Fruit fly (Drosophila melanogaster): ENCODE measurements around the gene Osi4.

Osi4 gene

DNA sequence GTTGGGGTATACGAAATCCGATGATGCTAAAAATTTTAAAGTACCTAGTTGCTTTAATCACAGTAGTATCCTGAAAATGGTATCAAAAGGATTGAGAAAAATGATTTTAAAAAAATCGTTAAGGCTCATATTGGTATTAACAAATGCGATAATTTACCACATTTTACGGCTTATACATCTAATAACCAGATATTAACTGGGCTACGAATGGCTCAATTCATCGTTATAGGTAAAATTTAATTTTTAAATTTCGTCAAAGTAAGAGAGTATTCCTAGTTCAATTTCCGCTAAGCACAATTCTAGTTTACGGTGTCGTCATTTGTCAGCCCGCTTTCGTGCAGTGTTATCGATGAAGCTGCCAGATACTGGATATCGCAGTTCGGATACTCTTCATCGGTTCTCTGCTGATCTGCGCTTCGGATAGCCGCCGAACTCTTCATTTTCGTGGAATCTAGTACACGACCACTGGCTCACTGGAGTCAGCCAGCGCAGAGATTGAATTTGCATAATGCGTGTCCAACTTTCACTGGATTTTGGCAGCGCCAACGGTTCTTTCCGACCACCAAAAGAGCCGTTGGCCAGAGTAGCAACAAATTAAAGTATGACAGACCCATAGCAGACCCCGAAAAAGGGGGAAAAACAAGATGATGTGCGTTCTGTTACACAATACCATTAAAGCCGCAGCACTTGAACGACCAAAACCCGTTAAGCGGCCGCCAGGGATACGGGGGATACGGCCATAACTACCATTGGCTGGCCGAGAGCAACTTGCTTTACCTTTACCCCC lies 7.7 kb upstream of the Osi4 start (continued):
- TF ChIP-seq her (GFP tag; optimal IDR thresholded peaks at IDR 0.05) = no peak
- TF ChIP-seq CG4820 (GFP tag; optimal IDR thresholded peaks at IDR 0.05) = no peak
- peak; percentile 85 for TF ChIP-seq Blimp-1 (GFP tag; optimal IDR thresholded peaks at IDR 0.05)
- TF ChIP-seq Dek (tag; optimal IDR thresholded peaks at IDR 0.05) = no peak
- TF ChIP-seq CG17802 (tag; optimal IDR thresholded peaks at IDR 0.05) = no peak
- no peak for TF ChIP-seq dysf (GFP tag; IDR thresholded peaks at IDR 0.05)
- peak; percentile 42 for TF ChIP-seq CG30403 (GFP tag; optimal IDR thresholded peaks at IDR 0.05)
- no peak for TF ChIP-seq CG8765 (GFP tag; IDR thresholded peaks at IDR 0.05)
- no peak for TF ChIP-seq CG18764 (GFP tag; optimal IDR thresholded peaks at IDR 0.05)
- no peak for TF ChIP-seq Med (GFP tag)
- TF ChIP-seq CG2129 (GFP tag; IDR thresholded peaks at IDR 0.05; ENCODE audit: partially characterized antibody) = no peak
- TF ChIP-seq gt (GFP tag; IDR thresholded peaks at IDR 0.05) = no peak
- TF ChIP-seq Deaf1 (tag; optimal IDR thresholded peaks at IDR 0.05) = no peak
- no peak for TF ChIP-seq HLH3B (GFP tag; IDR thresholded peaks at IDR 0.05)
- TF ChIP-seq Nf-YB (GFP tag; optimal IDR thresholded peaks at IDR 0.05) = no peak
- no peak for TF ChIP-seq CG9215 (GFP tag; IDR thresholded peaks at IDR 0.05)
- TF ChIP-seq CG33213 (GFP tag; optimal IDR thresholded peaks at IDR 0.05) = no peak
- TF ChIP-seq ewg (GFP tag; optimal IDR thresholded peaks at IDR 0.05) = peak; percentile 9
- TF ChIP-seq Ravus (GFP tag; IDR thresholded peaks at IDR 0.05) = no peak
- TF ChIP-seq fu2 (GFP tag; optimal IDR thresholded peaks at IDR 0.05) = no peak
- no peak for TF ChIP-seq CG3281 (GFP tag; optimal IDR thresholded peaks at IDR 0.05)
- no peak for TF ChIP-seq dati (GFP tag; IDR thresholded peaks at IDR 0.05)
- TF ChIP-seq CG6683 (GFP tag; optimal IDR thresholded peaks at IDR 0.05) = no peak
- no peak for TF ChIP-seq CG2120 (GFP tag; optimal IDR thresholded peaks at IDR 0.05)
- TF ChIP-seq bcd (GFP tag; optimal IDR thresholded peaks at IDR 0.05) = no peak
- no peak for TF ChIP-seq CG10267 (tag; optimal IDR thresholded peaks at IDR 0.05)
- no peak for TF ChIP-seq CrebB (tag; optimal IDR thresholded peaks at IDR 0.05)
- TF ChIP-seq cg (GFP tag; optimal IDR thresholded peaks at IDR 0.05) = no peak
- TF ChIP-seq peb (GFP tag; IDR thresholded peaks at IDR 0.05) = no peak
- TF ChIP-seq CG7963 (GFP tag; IDR thresholded peaks at IDR 0.05; ENCODE audit: partially characterized antibody) = no peak
- TF ChIP-seq Rfx (GFP tag; IDR thresholded peaks at IDR 0.05) = no peak
- no peak for TF ChIP-seq dmrt11E (tag; optimal IDR thresholded peaks at IDR 0.05)
- TF ChIP-seq Hey (tag; optimal IDR thresholded peaks at IDR 0.05) = no peak
- TF ChIP-seq CG6791 (GFP tag; IDR thresholded peaks at IDR 0.05; ENCODE audit: partially characterized antibody) = no peak
- TF ChIP-seq CG2116 (GFP tag; optimal IDR thresholded peaks at IDR 0.05) = no peak
- TF ChIP-seq CG7786 (GFP tag; optimal IDR thresholded peaks at IDR 0.05) = no peak
- TF ChIP-seq CG6765 (GFP tag; optimal IDR thresholded peaks at IDR 0.05) = no peak
- TF ChIP-seq az2 (GFP tag; optimal IDR thresholded peaks at IDR 0.05) = peak; percentile 24
- no peak for TF ChIP-seq Fer2 (tag; optimal IDR thresholded peaks at IDR 0.05)
- no peak for TF ChIP-seq CG1792 (GFP tag; optimal IDR thresholded peaks at IDR 0.05)
- TF ChIP-seq CG12104 (GFP tag; optimal IDR thresholded peaks at IDR 0.05) = no peak
- no peak for TF ChIP-seq Atf6 (GFP tag; IDR thresholded peaks at IDR 0.05)
- no peak for TF ChIP-seq Kr (GFP tag; optimal IDR thresholded peaks at IDR 0.05)
- TF ChIP-seq tap (tag; optimal IDR thresholded peaks at IDR 0.05) = no peak
- no peak for TF ChIP-seq Usf (GFP tag; optimal IDR thresholded peaks at IDR 0.05)
- peak; percentile 15 for TF ChIP-seq CG8924 (tag; optimal IDR thresholded peaks at IDR 0.05)
- no peak for TF ChIP-seq E2f2 (GFP tag; IDR thresholded peaks at IDR 0.05)
- TF ChIP-seq odd (GFP tag; optimal IDR thresholded peaks at IDR 0.05) = no peak
- TF ChIP-seq CG2712 (tag; optimal IDR thresholded peaks at IDR 0.05) = peak; percentile 39
- no peak for TF ChIP-seq GATAe (GFP tag; conservative IDR thresholded peaks at IDR 0.05)

All from whole organism, embryonic.